Worm (Caenorhabditis elegans): ENCODE data around the gene sri-33.
"Not testable (repeated sequence)": the region's sequence is repeated elsewhere in the genome, so short reads cannot be mapped to it uniquely, and the experiment has no call there.

DNA sequence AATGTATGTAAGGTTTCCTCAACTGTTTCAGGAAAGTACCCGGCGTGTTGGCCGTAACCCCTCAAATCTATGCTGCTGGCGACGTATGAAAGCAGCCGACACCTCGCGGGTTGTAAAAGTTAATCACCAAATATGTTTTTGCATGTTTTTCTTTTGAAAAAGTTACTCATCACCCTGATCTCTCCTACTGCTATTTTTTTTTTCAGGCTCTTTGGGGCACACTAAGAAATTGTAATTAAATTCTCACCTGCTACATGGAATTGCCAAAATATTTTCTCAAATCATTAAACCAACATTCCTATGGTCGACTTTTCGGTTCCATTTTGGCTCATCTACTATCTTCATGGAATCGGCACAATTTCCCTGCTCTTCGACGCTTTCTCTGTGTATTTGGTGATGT is 28.2 kb upstream of the sri-33 start, which contains the start of gene sri-78:
- not testable (repeated sequence) for TF ChIP-seq ZK546.5 (tag; optimal IDR thresholded peaks at IDR 0.05); unc-39 (tag; optimal IDR thresholded peaks at IDR 0.05); nhr-25 (tag; optimal IDR thresholded peaks at IDR 0.05; ENCODE audit: borderline replicate concordance, insufficient read depth); zag-1 (tag; optimal IDR thresholded peaks at IDR 0.05); hlh-11 (tag; optimal IDR thresholded peaks at IDR 0.05)
